Fruit fly (Drosophila melanogaster): ENCODE data around the gene Ccp84Ad.

The Ccp84Ad gene

DNA sequence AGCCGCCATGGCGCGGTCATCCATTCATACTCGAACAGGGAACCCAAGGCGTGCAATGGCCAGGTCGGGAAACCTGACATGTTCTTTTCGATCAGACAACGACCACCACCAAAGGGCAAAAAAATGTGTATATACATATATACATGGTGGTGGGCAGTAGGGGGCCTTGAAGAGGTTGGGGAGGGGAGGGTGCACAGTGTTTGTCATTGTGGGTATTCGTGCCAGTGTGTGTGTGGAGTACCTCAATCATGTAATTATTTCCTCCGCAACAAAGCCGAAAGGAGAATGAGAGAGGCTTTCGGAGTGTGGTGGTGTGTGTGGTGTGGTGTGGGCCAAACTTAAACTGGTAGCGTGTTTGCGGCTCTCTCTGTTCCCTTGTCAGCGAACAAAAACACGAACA is 33.6 kb downstream of the Ccp84Ad start:
- TF ChIP-seq Hr78 (GFP tag; optimal IDR thresholded peaks at IDR 0.05): no peak
- no peak for TF ChIP-seq br (GFP tag; optimal IDR thresholded peaks at IDR 0.05)
- TF ChIP-seq woc (GFP tag; optimal IDR thresholded peaks at IDR 0.05): no peak
- TF ChIP-seq dsf (GFP tag; optimal IDR thresholded peaks at IDR 0.05; ENCODE audit: borderline replicate concordance): no peak
- no peak for TF ChIP-seq GATAd (GFP tag; optimal IDR thresholded peaks at IDR 0.05)
- TF ChIP-seq Hnf4 (GFP tag; optimal IDR thresholded peaks at IDR 0.05): no peak
- no peak for TF ChIP-seq Dif (GFP tag; optimal IDR thresholded peaks at IDR 0.05; ENCODE audit: partially characterized antibody)
- no peak for TF ChIP-seq N (GFP tag; optimal IDR thresholded peaks at IDR 0.05)
- no peak for TF ChIP-seq CrebA (GFP tag; optimal IDR thresholded peaks at IDR 0.05; ENCODE audit: borderline replicate concordance)
- TF ChIP-seq usp (GFP tag; optimal IDR thresholded peaks at IDR 0.05): no peak
- no peak for TF ChIP-seq Hr83 (GFP tag; optimal IDR thresholded peaks at IDR 0.05; ENCODE audit: poor library complexity, severe bottlenecking)
- TF ChIP-seq Myc (optimal IDR thresholded peaks at IDR 0.05): no peak
- no peak for TF ChIP-seq h (GFP tag; optimal IDR thresholded peaks at IDR 0.05)
- TF ChIP-seq Dfd (GFP tag; optimal IDR thresholded peaks at IDR 0.05): no peak
- TF ChIP-seq jim (GFP tag; optimal IDR thresholded peaks at IDR 0.05): no peak
- TF ChIP-seq CG9705 (GFP tag; optimal IDR thresholded peaks at IDR 0.05): no peak

DNA sequence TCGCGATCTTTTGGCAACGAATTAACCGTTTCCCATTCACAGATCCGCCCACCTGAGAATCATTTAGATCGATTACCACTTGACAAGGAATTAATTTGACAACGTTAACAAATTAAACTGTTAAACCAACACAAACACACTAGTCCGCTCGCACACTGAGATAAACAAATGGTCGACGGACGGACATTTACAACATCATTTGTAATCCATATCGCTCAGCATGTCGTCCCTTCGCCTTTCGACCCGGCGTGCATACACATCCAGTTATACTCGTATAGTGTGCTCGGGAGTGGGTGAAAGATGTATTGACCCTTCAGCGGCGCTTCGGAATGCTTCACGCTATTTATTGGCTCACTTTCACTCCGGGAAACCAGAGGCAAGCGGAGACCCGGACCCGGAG is 43.2 kb downstream of the Ccp84Ad start:
- TF ChIP-seq N (GFP tag; optimal IDR thresholded peaks at IDR 0.05) (no peak), sage (GFP tag; optimal IDR thresholded peaks at IDR 0.05) (no peak), Vsx2 (GFP tag; optimal IDR thresholded peaks at IDR 0.05; ENCODE audit: partially characterized antibody) (no peak), tai (GFP tag; optimal IDR thresholded peaks at IDR 0.05) (no peak), Jra (GFP tag; optimal IDR thresholded peaks at IDR 0.05) (no peak), Sp1 (GFP tag; optimal IDR thresholded peaks at IDR 0.05) (no peak), Abd-B (GFP tag; optimal IDR thresholded peaks at IDR 0.05) (no peak), Hr83 (GFP tag; optimal IDR thresholded peaks at IDR 0.05; ENCODE audit: poor library complexity, severe bottlenecking) (no peak), CG32264 (GFP tag; optimal IDR thresholded peaks at IDR 0.05) (no peak), Hnf4 (GFP tag; optimal IDR thresholded peaks at IDR 0.05) (no peak), Hr78 (GFP tag; optimal IDR thresholded peaks at IDR 0.05) (no peak), ey (GFP tag; optimal IDR thresholded peaks at IDR 0.05) (no peak), OdsH (GFP tag; optimal IDR thresholded peaks at IDR 0.05) (no peak), dmrt93B (GFP tag; optimal IDR thresholded peaks at IDR 0.05) (no peak)

DNA sequence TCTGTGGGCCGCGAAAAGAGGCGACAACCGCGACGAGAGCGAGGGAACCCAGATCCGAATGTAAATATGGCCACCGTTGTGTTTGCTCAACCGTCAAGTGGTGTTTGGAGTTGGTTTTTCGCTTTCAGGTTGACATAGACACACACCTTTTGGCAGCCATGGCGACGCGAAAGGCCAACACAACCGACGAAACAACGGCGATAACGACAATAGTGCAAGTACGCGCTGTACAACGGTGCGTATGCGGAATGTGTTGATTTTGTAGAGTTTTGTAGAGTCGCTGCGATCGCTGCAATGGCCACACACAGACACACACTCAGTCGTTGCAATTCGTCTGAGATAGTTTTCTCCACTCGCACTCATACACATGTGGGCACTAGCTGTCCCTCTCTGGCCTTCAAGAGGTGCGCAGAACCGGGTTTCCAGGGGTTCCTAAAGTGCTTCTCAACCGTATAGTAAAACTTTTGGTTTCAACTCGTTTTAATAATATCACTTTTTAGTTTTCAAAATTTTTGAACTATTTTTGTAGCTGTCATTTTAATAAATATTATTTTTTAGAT is 48.9 kb downstream of the Ccp84Ad start:
- no peak for TF ChIP-seq jim (GFP tag; optimal IDR thresholded peaks at IDR 0.05)
- TF ChIP-seq Abd-B (GFP tag; optimal IDR thresholded peaks at IDR 0.05): no peak
- TF ChIP-seq ey (GFP tag; optimal IDR thresholded peaks at IDR 0.05): no peak
- TF ChIP-seq Hr78 (GFP tag; optimal IDR thresholded peaks at IDR 0.05): no peak
- TF ChIP-seq br (GFP tag; optimal IDR thresholded peaks at IDR 0.05): no peak
- no peak for TF ChIP-seq Dfd (GFP tag; optimal IDR thresholded peaks at IDR 0.05)
- no peak for TF ChIP-seq brk (GFP tag; optimal IDR thresholded peaks at IDR 0.05)
- no peak for TF ChIP-seq dmrt93B (GFP tag; optimal IDR thresholded peaks at IDR 0.05)
- TF ChIP-seq Hnf4 (GFP tag; optimal IDR thresholded peaks at IDR 0.05): no peak
- no peak for TF ChIP-seq pan (optimal IDR thresholded peaks at IDR 0.05)
- TF ChIP-seq usp (GFP tag; optimal IDR thresholded peaks at IDR 0.05): no peak
- no peak for TF ChIP-seq h (GFP tag; optimal IDR thresholded peaks at IDR 0.05)
- TF ChIP-seq woc (GFP tag; optimal IDR thresholded peaks at IDR 0.05): no peak

DNA sequence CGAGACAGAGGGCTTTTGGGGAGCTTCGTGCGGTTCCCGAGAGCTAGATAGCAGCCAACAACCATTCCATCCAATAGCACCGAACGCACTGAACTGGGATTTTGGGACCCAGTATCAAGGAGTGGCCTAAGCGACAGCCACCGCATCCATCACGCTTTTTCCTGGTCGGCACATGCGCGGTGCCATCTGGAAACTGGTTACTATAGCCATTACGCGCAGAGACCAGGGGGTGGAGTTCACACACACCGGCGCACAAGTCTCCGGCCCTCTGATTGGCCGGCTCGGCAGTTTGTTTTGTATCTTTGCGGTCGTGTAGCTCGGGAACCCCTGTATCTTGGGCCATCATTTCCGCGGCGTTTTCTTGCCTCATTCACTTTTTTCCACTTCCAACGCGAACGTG is 49.5 kb downstream of the Ccp84Ad start, which contains the start of gene pb:
pb (minus strand) TSS at position 81 of the 400 bp plus-strand sequence.
- TF ChIP-seq Mio (GFP tag; optimal IDR thresholded peaks at IDR 0.05): no peak
- TF ChIP-seq sage (GFP tag; optimal IDR thresholded peaks at IDR 0.05): no peak
- no peak for TF ChIP-seq Vsx2 (GFP tag; optimal IDR thresholded peaks at IDR 0.05; ENCODE audit: partially characterized antibody)
- no peak for TF ChIP-seq dl (GFP tag; optimal IDR thresholded peaks at IDR 0.05; ENCODE audit: insufficient read depth in 1 of 2, partially characterized antibody in 2 of 2)
- no peak for TF ChIP-seq OdsH (GFP tag; optimal IDR thresholded peaks at IDR 0.05)
- TF ChIP-seq CrebA (GFP tag; optimal IDR thresholded peaks at IDR 0.05; ENCODE audit: borderline replicate concordance): no peak
- TF ChIP-seq CG9705 (GFP tag; optimal IDR thresholded peaks at IDR 0.05): no peak
- TF ChIP-seq Rel (GFP tag; optimal IDR thresholded peaks at IDR 0.05): no peak
- TF ChIP-seq Rel (tag; optimal IDR thresholded peaks at IDR 0.05): no peak
- no peak for TF ChIP-seq N (GFP tag; optimal IDR thresholded peaks at IDR 0.05)
- TF ChIP-seq pan (optimal IDR thresholded peaks at IDR 0.05): no peak
- TF ChIP-seq psq (GFP tag; optimal IDR thresholded peaks at IDR 0.05): no peak
- TF ChIP-seq Myc (optimal IDR thresholded peaks at IDR 0.05): no peak
